Fruit fly (Drosophila melanogaster): ENCODE measurements around the gene fd3F.

The fd3F gene

DNA sequence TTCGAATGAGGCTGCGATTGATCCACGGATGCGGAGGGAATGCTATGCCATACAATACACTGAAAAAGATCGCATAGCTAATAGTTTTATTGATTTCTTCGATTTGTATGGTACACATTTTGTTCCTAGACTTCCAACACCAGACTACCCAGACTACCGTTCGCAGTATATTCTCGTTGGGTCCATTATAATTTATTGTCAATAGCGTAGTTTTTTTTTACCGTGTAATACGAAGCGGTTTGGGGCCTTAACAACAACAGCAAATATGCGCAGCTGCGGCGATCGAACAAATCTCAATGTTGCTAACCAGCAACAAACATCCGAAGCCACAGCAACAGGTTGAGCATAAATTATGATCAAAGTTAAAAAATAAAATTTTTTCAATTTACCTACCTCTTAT, 36.5 kb downstream of the fd3F start (continued):
- peak; percentile 53 for TF ChIP-seq nau (GFP tag; optimal IDR thresholded peaks at IDR 0.05)
- TF ChIP-seq gce (GFP tag; IDR thresholded peaks at IDR 0.05), result peak; percentile 31; the same call in 1 of the 3 replicates
- peak; percentile 73; the same call in 2 of the 3 replicates for TF ChIP-seq ase (GFP tag; IDR thresholded peaks at IDR 0.05)
- TF ChIP-seq Hey (tag; optimal IDR thresholded peaks at IDR 0.05), result peak; percentile 19
- peak; percentile 50 for TF ChIP-seq CG7987 (GFP tag; optimal IDR thresholded peaks at IDR 0.05)
- 0 out of 3 replicates have a peak, but pooled peaks have one; percentile 19 for TF ChIP-seq CG2889 (GFP tag; IDR thresholded peaks at IDR 0.05)
- peak; percentile 74 for TF ChIP-seq nerfin-1 (tag; optimal IDR thresholded peaks at IDR 0.05)
- no peak for TF ChIP-seq D (optimal IDR thresholded peaks at IDR 0.05)
- peak; percentile 67 for TF ChIP-seq D (GFP tag; optimal IDR thresholded peaks at IDR 0.05)
- TF ChIP-seq ci (GFP tag; IDR thresholded peaks at IDR 0.05), result peak; percentile 91
- peak; percentile 51 for TF ChIP-seq NC2α (GFP tag; optimal IDR thresholded peaks at IDR 0.05)
- peak; percentile 57 for TF ChIP-seq CG6765 (GFP tag; optimal IDR thresholded peaks at IDR 0.05)
- TF ChIP-seq Dek (tag; optimal IDR thresholded peaks at IDR 0.05), result peak; percentile 77
- TF ChIP-seq CG12155 (GFP tag; optimal IDR thresholded peaks at IDR 0.05), result peak; percentile 65
- peak; percentile 70 for TF ChIP-seq CG6272 (GFP tag; IDR thresholded peaks at IDR 0.05)
- no peak for TF ChIP-seq vnd (GFP tag; IDR thresholded peaks at IDR 0.05; ENCODE audit: partially characterized antibody)
- TF ChIP-seq CG4360 (GFP tag; IDR thresholded peaks at IDR 0.05), result peak; percentile 60
- peak; percentile 80 for TF ChIP-seq CG4424 (GFP tag; optimal IDR thresholded peaks at IDR 0.05)
- no peak for TF ChIP-seq Dref (GFP tag; IDR thresholded peaks at IDR 0.05)
- peak; percentile 65 for TF ChIP-seq CG32767 (GFP tag; IDR thresholded peaks at IDR 0.05)
- TF ChIP-seq bowl (GFP tag; IDR thresholded peaks at IDR 0.05), result peak; percentile 70
- no peak for TF ChIP-seq cad (GFP tag; optimal IDR thresholded peaks at IDR 0.05)
- no peak for TF ChIP-seq sna (GFP tag; IDR thresholded peaks at IDR 0.05; ENCODE audit: partially characterized antibody)
- TF ChIP-seq nmo (GFP tag; optimal IDR thresholded peaks at IDR 0.05), result peak; percentile 81
- peak; percentile 82 for TF ChIP-seq Side (GFP tag; optimal IDR thresholded peaks at IDR 0.05)
- TF ChIP-seq Mes4 (GFP tag; optimal IDR thresholded peaks at IDR 0.05), result peak; percentile 60
- no peak for TF ChIP-seq C15 (GFP tag; IDR thresholded peaks at IDR 0.05)
- peak; percentile 61 for TF ChIP-seq CG12299 (tag; optimal IDR thresholded peaks at IDR 0.05)
- TF ChIP-seq CG5245 (GFP tag; optimal IDR thresholded peaks at IDR 0.05), result peak; percentile 68
- peak; percentile 35 for TF ChIP-seq CG4282 (GFP tag; optimal IDR thresholded peaks at IDR 0.05)
- peak; percentile 64; the same call in 2 of the 3 replicates for TF ChIP-seq CG7357 (GFP tag; IDR thresholded peaks at IDR 0.05)
- peak; percentile 71 for TF ChIP-seq Blimp-1 (GFP tag; optimal IDR thresholded peaks at IDR 0.05)
- peak; percentile 74 for TF ChIP-seq CG15696 (tag; optimal IDR thresholded peaks at IDR 0.05)
- peak; percentile 78 for TF ChIP-seq HLH54F (GFP tag; optimal IDR thresholded peaks at IDR 0.05)
- TF ChIP-seq Dip3 (GFP tag; optimal IDR thresholded peaks at IDR 0.05), result peak; percentile 74
- peak; percentile 63 for TF ChIP-seq gsb (GFP tag; IDR thresholded peaks at IDR 0.05)
- peak; percentile 81 for TF ChIP-seq slbo (GFP tag; IDR thresholded peaks at IDR 0.05)
- TF ChIP-seq br (optimal IDR thresholded peaks at IDR 0.05), result no peak
- TF ChIP-seq usp (GFP tag; optimal IDR thresholded peaks at IDR 0.05), result no peak
- TF ChIP-seq CG12391 (tag; optimal IDR thresholded peaks at IDR 0.05), result peak; percentile 81
- TF ChIP-seq lbe (GFP tag; optimal IDR thresholded peaks at IDR 0.05), result no peak
- TF ChIP-seq sens (GFP tag), result peak; percentile 96
- TF ChIP-seq CG33213 (GFP tag; optimal IDR thresholded peaks at IDR 0.05), result peak; percentile 76
- peak; percentile 66 for TF ChIP-seq kah (GFP tag; optimal IDR thresholded peaks at IDR 0.05)
- TF ChIP-seq CG15269 (tag; optimal IDR thresholded peaks at IDR 0.05), result peak; percentile 88
- TF ChIP-seq CG6254 (GFP tag; optimal IDR thresholded peaks at IDR 0.05), result peak; percentile 48
- TF ChIP-seq CG6683 (GFP tag; optimal IDR thresholded peaks at IDR 0.05), result peak; percentile 49
- TF ChIP-seq Camta (GFP tag; optimal IDR thresholded peaks at IDR 0.05), result peak; percentile 58
- peak; percentile 68 for TF ChIP-seq CG4820 (GFP tag; optimal IDR thresholded peaks at IDR 0.05)
- peak; percentile 74 for TF ChIP-seq sens-2 (GFP tag; IDR thresholded peaks at IDR 0.05)
- TF ChIP-seq CG2116 (GFP tag; optimal IDR thresholded peaks at IDR 0.05), result no peak
- TF ChIP-seq NFAT (GFP tag; IDR thresholded peaks at IDR 0.05), result peak; percentile 85

All from whole organism, embryonic.